Fruit fly (Drosophila melanogaster) whole organism, embryonic: ENCODE data around the gene CG33269.

ENCODE experiments used
- Antp ChIP-seq: fragments of 200-800 bp; sonication (Bioruptor generic); optimal IDR thresholded peaks from 3 replicates; lab custom pipeline; 2016; ENCODE audit warnings: missing biosample characterization, missing genetic modification characterization
- Bdp1 ChIP-seq: fragments of 200-800 bp; sonication (Bioruptor generic); optimal IDR thresholded peaks from 3 replicates; lab custom pipeline; 2016; ENCODE audit warnings: missing biosample characterization, missing genetic modification characterization
- CG11093 ChIP-seq: fragments of 200-800 bp; sonication (Bioruptor generic); IDR thresholded peaks from 3 replicates; pipeline ENCODE4 v1.3.6; 2022; ENCODE audit warnings: missing biosample characterization, missing genetic modification characterization
- CG11398 ChIP-seq: fragments of 200-800 bp; sonication (Bioruptor generic); optimal IDR thresholded peaks from 2 replicates; lab custom pipeline; 2016; ENCODE audit warnings: missing biosample characterization, missing genetic modification characterization
- CG11695 ChIP-seq: fragments of 200-800 bp; sonication (Bioruptor generic); IDR thresholded peaks from 3 replicates; pipeline ENCODE4 v1.3.6; 2022; ENCODE audit warnings: missing biosample characterization, missing genetic modification characterization
- CG12219 ChIP-seq: fragments of 200-800 bp; sonication (Bioruptor generic); optimal IDR thresholded peaks from 3 replicates; lab custom pipeline; 2018; ENCODE audit warnings: missing biosample characterization, mild to moderate bottlenecking, missing genetic modification characterization
- CG13624 ChIP-seq: fragments of 200-800 bp; sonication (Bioruptor generic); optimal IDR thresholded peaks from 2 replicates; lab custom pipeline; 2016; ENCODE audit warnings: missing biosample characterization, missing genetic modification characterization
- CG13775 ChIP-seq: fragments of 200-800 bp; sonication (Bioruptor generic); optimal IDR thresholded peaks from 3 replicates; lab custom pipeline; 2017; ENCODE audit warnings: missing biosample characterization, mild to moderate bottlenecking, missing genetic modification characterization
- CG14667 ChIP-seq: fragments of 200-800 bp; sonication (Bioruptor generic); IDR thresholded peaks from 2 replicates; pipeline ENCODE4 v1.3.6; 2022; ENCODE audit warnings: missing biosample characterization, missing genetic modification characterization
- CG16815 ChIP-seq: fragments of 200-800 bp; sonication (Bioruptor generic); optimal IDR thresholded peaks from 3 replicates; lab custom pipeline; 2017; ENCODE audit warnings: missing biosample characterization, mild to moderate bottlenecking, missing genetic modification characterization
- CG17612 ChIP-seq: fragments of 200-800 bp; sonication (Bioruptor generic); IDR thresholded peaks from 2 replicates; pipeline ENCODE4 v1.3.6; 2022; ENCODE audit warnings: missing biosample characterization, missing genetic modification characterization
- CG18619 ChIP-seq: fragments of 200-800 bp; sonication (Bioruptor generic); optimal IDR thresholded peaks from 3 replicates; lab custom pipeline; 2017; ENCODE audit warnings: missing biosample characterization, mild to moderate bottlenecking, missing genetic modification characterization
- CG2116 ChIP-seq: fragments of 200-800 bp; sonication (Bioruptor generic); optimal IDR thresholded peaks from 3 replicates; lab custom pipeline; 2018; ENCODE audit warnings: missing biosample characterization, mild to moderate bottlenecking, missing genetic modification characterization
- CG32772 ChIP-seq: fragments of 200-800 bp; sonication (Bioruptor generic); IDR thresholded peaks from 2 replicates; pipeline ENCODE4 v1.3.6; 2022; ENCODE audit warnings: missing biosample characterization, missing genetic modification characterization
- CG3281 ChIP-seq: fragments of 200-800 bp; sonication (Bioruptor generic); optimal IDR thresholded peaks from 3 replicates; lab custom pipeline; 2017; ENCODE audit warnings: missing biosample characterization, mild to moderate bottlenecking, missing genetic modification characterization
- CG3847 ChIP-seq: fragments of 200-800 bp; sonication (Bioruptor generic); IDR thresholded peaks from 2 replicates; pipeline ENCODE4 v1.3.6; 2022; ENCODE audit warnings: missing biosample characterization, missing genetic modification characterization
- CG3995 ChIP-seq: fragments of 200-800 bp; sonication (Bioruptor generic); optimal IDR thresholded peaks from 3 replicates; lab custom pipeline; 2016; ENCODE audit warnings: missing biosample characterization, missing genetic modification characterization
- CG4360 ChIP-seq: fragments of 200-800 bp; sonication (Bioruptor generic); IDR thresholded peaks from 2 replicates; pipeline ENCODE4 v1.3.6; 2022; ENCODE audit warnings: missing biosample characterization, missing genetic modification characterization
- CG4707 ChIP-seq: fragments of 200-800 bp; sonication (Bioruptor generic); optimal IDR thresholded peaks from 2 replicates; lab custom pipeline; 2018; ENCODE audit warnings: missing biosample characterization, mild to moderate bottlenecking, missing genetic modification characterization, moderate library complexity
- CG6791 ChIP-seq: fragments of 200-800 bp; sonication (Bioruptor generic); IDR thresholded peaks from 3 replicates; pipeline ENCODE4 v1.3.6; 2022; ENCODE audit warnings: missing biosample characterization, missing genetic modification characterization; ENCODE audit not compliant: partially characterized antibody
- CG7271 ChIP-seq: fragments of 200-800 bp; sonication (Bioruptor generic); optimal IDR thresholded peaks from 2 replicates; lab custom pipeline; 2018; ENCODE audit warnings: missing biosample characterization, mild to moderate bottlenecking, missing genetic modification characterization, moderate library complexity
- CG7372 ChIP-seq: fragments of 200-800 bp; sonication (Bioruptor generic); IDR thresholded peaks from 2 replicates; pipeline ENCODE4 v1.3.6; 2022; ENCODE audit warnings: missing biosample characterization, missing genetic modification characterization
- CG8281 ChIP-seq: fragments of 200-800 bp; sonication (Bioruptor generic); optimal IDR thresholded peaks from 2 replicates; lab custom pipeline; 2018; ENCODE audit warnings: missing biosample characterization, mild to moderate bottlenecking, missing genetic modification characterization, moderate library complexity
- CG9932 ChIP-seq: fragments of 200-800 bp; sonication (Bioruptor generic); IDR thresholded peaks from 2 replicates; pipeline ENCODE4 v1.3.6; 2022; ENCODE audit warnings: missing biosample characterization, missing genetic modification characterization
- Chrac-16 ChIP-seq: fragments of 200-800 bp; sonication (Bioruptor generic); optimal IDR thresholded peaks from 3 replicates; lab custom pipeline; 2016; ENCODE audit warnings: missing biosample characterization, missing genetic modification characterization
- E2f2 ChIP-seq: fragments of 200-800 bp; sonication (Bioruptor generic); IDR thresholded peaks from 2 replicates; pipeline ENCODE4 v1.3.6; 2022; ENCODE audit warnings: missing biosample characterization, missing genetic modification characterization
- H15 ChIP-seq: fragments of 200-800 bp; sonication (Bioruptor generic); IDR thresholded peaks from 3 replicates; pipeline ENCODE4 v1.3.6; 2022; ENCODE audit warnings: missing biosample characterization, missing genetic modification characterization
- Hr39 ChIP-seq: fragments of >200 bp; optimal IDR thresholded peaks from 2 replicates; lab custom pipeline; 2017
- Lpt ChIP-seq: fragments of >200 bp; optimal IDR thresholded peaks from 2 replicates; lab custom pipeline; 2018; ENCODE audit warnings: missing biosample characterization, missing genetic modification characterization
- Max ChIP-seq: fragments of 200-800 bp; sonication (Bioruptor generic); optimal IDR thresholded peaks from 2 replicates; lab custom pipeline; 2016; ENCODE audit warnings: missing biosample characterization, mild to moderate bottlenecking, missing genetic modification characterization
- NFAT ChIP-seq: fragments of 200-800 bp; sonication (Bioruptor generic); IDR thresholded peaks from 2 replicates; pipeline ENCODE4 v1.3.6; 2022; ENCODE audit warnings: missing biosample characterization, missing genetic modification characterization
- Nf-YB ChIP-seq: fragments of 200-800 bp; sonication (Bioruptor generic); optimal IDR thresholded peaks from 3 replicates; lab custom pipeline; 2019; ENCODE audit warnings: missing biosample characterization, mild to moderate bottlenecking, missing genetic modification characterization, moderate library complexity
- Oaz ChIP-seq: fragments of 200-800 bp; sonication (Bioruptor generic); IDR thresholded peaks from 2 replicates; pipeline ENCODE4 v1.3.6; 2022; ENCODE audit warnings: missing biosample characterization, missing genetic modification characterization
- Tbp ChIP-seq: fragments of >200 bp; optimal IDR thresholded peaks from 2 replicates; lab custom pipeline; 2018; ENCODE audit warnings: missing biosample characterization, missing genetic modification characterization
- ase ChIP-seq: fragments of 200-800 bp; sonication (Bioruptor generic); IDR thresholded peaks from 3 replicates; pipeline ENCODE4 v1.3.6; 2022; ENCODE audit warnings: missing biosample characterization, missing genetic modification characterization
- cwo ChIP-seq: fragments of 200-800 bp; sonication (Bioruptor generic); optimal IDR thresholded peaks from 3 replicates; lab custom pipeline; 2017; ENCODE audit warnings: missing biosample characterization, missing genetic modification characterization, mild to moderate bottlenecking, moderate library complexity, missing genetic modification reagents
- danr ChIP-seq: fragments of 200-800 bp; sonication (Bioruptor generic); IDR thresholded peaks from 2 replicates; pipeline ENCODE4 v1.3.6; 2022; ENCODE audit warnings: missing biosample characterization, missing genetic modification characterization
- ewg ChIP-seq: fragments of 200-800 bp; sonication (Bioruptor generic); optimal IDR thresholded peaks from 3 replicates; lab custom pipeline; 2017; ENCODE audit warnings: mild to moderate bottlenecking, missing biosample characterization, missing genetic modification reagents, missing genetic modification characterization
- gt ChIP-seq: fragments of 200-800 bp; sonication (Bioruptor generic); IDR thresholded peaks from 2 replicates; pipeline ENCODE4 v1.3.6; 2022; ENCODE audit warnings: missing biosample characterization, missing genetic modification characterization
- kni ChIP-seq: fragments of 200-800 bp; sonication (Bioruptor generic); optimal IDR thresholded peaks from 3 replicates; lab custom pipeline; 2017; ENCODE audit warnings: mild to moderate bottlenecking, missing biosample characterization, missing genetic modification reagents, missing genetic modification characterization
- nerfin-2 ChIP-seq: fragments of 200-800 bp; sonication (Bioruptor generic); IDR thresholded peaks from 2 replicates; pipeline ENCODE4 v1.3.6; 2022; ENCODE audit warnings: missing biosample characterization, missing genetic modification characterization; ENCODE audit not compliant: partially characterized antibody
- org-1 ChIP-seq: fragments of 200-800 bp; sonication (Bioruptor generic); optimal IDR thresholded peaks from 2 replicates; lab custom pipeline; 2017; ENCODE audit warnings: missing biosample characterization, missing genetic modification characterization
- pb ChIP-seq: fragments of 200-800 bp; sonication (Bioruptor generic); optimal IDR thresholded peaks from 3 replicates; lab custom pipeline; 2016; ENCODE audit warnings: missing biosample characterization, missing genetic modification characterization
- salm ChIP-seq: fragments of 200-800 bp; sonication (Bioruptor generic); optimal IDR thresholded peaks from 2 replicates; lab custom pipeline; 2018; ENCODE audit warnings: missing biosample characterization, mild to moderate bottlenecking, missing genetic modification characterization
- sd ChIP-seq: fragments of 200-800 bp; sonication (Bioruptor generic); optimal IDR thresholded peaks from 3 replicates; lab custom pipeline; 2018; ENCODE audit warnings: missing biosample characterization, mild to moderate bottlenecking, missing genetic modification characterization, moderate library complexity
- seq ChIP-seq: fragments of 200-800 bp; sonication (Bioruptor generic); IDR thresholded peaks from 2 replicates; pipeline ENCODE4 v1.3.6; 2022; ENCODE audit warnings: missing biosample characterization, missing genetic modification characterization
- so ChIP-seq: fragments of 200-800 bp; sonication (Bioruptor generic); IDR thresholded peaks from 3 replicates; pipeline ENCODE4 v1.3.6; 2022; ENCODE audit warnings: missing biosample characterization, missing genetic modification characterization
- sob ChIP-seq: fragments of 200-800 bp; sonication (Bioruptor generic); IDR thresholded peaks from 2 replicates; pipeline ENCODE4 v1.3.6; 2022; ENCODE audit warnings: missing biosample characterization, missing genetic modification characterization
- tna ChIP-seq: fragments of 200-800 bp; sonication (Bioruptor generic); IDR thresholded peaks from 2 replicates; pipeline ENCODE4 v1.3.6; 2022; ENCODE audit warnings: missing biosample characterization, missing genetic modification characterization; ENCODE audit not compliant: partially characterized antibody
- wor ChIP-seq: fragments of 200-800 bp; sonication (Bioruptor generic); IDR thresholded peaks from 2 replicates; pipeline ENCODE4 v1.3.6; 2022; ENCODE audit warnings: missing biosample characterization, missing genetic modification characterization
- zen2 ChIP-seq: fragments of 200-800 bp; sonication (Bioruptor generic); IDR thresholded peaks from 3 replicates; pipeline ENCODE4 v1.3.6; 2022; ENCODE audit warnings: missing biosample characterization, missing genetic modification characterization; ENCODE audit not compliant: partially characterized antibody

Gene CG33269

DNA sequence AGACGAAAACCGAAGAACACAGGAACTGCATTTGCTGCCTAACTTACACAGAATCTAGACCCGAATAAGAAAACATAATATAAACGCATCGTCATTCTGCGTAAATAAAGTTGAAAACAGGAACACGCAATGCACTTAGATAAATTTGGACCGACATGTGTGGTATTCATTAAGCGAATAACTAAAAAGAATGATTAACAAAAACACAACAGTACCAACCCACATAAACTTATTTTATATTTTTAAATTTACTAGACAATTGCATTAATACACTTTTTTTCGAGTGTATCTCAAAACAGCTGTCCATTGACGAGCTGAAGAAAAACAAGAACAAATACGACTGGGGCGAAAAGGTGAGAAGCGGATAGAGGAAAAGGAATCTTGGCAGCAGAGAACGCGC is 27.7 kb downstream of the CG33269 start (continued):
- no peak for TF ChIP-seq CG3995 (GFP tag; lab: Kevin White, UChicago)
- peak; percentile 49; the same call in 1 of the 2 replicates for TF ChIP-seq CG7372 (GFP tag; lab: Robert Waterston, UW)
- TF ChIP-seq CG16815 (GFP tag; lab: Kevin White, UChicago): peak; percentile 87
- peak; percentile 71 for TF ChIP-seq CG12219 (GFP tag; lab: Kevin White, UChicago)
- TF ChIP-seq zen2 (GFP tag; lab: Robert Waterston, UW): no peak
- peak; percentile 81 for TF ChIP-seq CG11695 (GFP tag; lab: Robert Waterston, UW)
- peak; percentile 73 for TF ChIP-seq CG32772 (GFP tag; lab: Robert Waterston, UW)
- no peak for TF ChIP-seq nerfin-2 (GFP tag; lab: Robert Waterston, UW)
- peak; percentile 72 for TF ChIP-seq CG18619 (GFP tag; lab: Kevin White, UChicago)
- TF ChIP-seq NFAT (GFP tag; lab: Robert Waterston, UW): no peak
- peak; percentile 48 for TF ChIP-seq CG13624 (GFP tag; lab: Kevin White, UChicago)
- TF ChIP-seq H15 (GFP tag; lab: Robert Waterston, UW): peak; percentile 79
- TF ChIP-seq pb (GFP tag; lab: Kevin White, UChicago): no peak
- no peak for TF ChIP-seq CG6791
- no peak for TF ChIP-seq tna (GFP tag; lab: Robert Waterston, UW)
- peak; percentile 75 for TF ChIP-seq org-1
- peak; percentile 63 for TF ChIP-seq Bdp1 (GFP tag; lab: Kevin White, UChicago)
- TF ChIP-seq CG7271 (tag; lab: Kevin White, UChicago): peak; percentile 73
- TF ChIP-seq CG8281 (tag; lab: Kevin White, UChicago): peak; percentile 42
- TF ChIP-seq Antp (GFP tag; lab: Kevin White, UChicago): peak; percentile 59
- TF ChIP-seq CG4707 (GFP tag; lab: Kevin White, UChicago): peak; percentile 67
- no peak for TF ChIP-seq Tbp (GFP tag; lab: Kevin White, UChicago)
- peak; percentile 77 for TF ChIP-seq Nf-YB
- peak; percentile 40; the same call in 1 of the 2 replicates for TF ChIP-seq E2f2
- no peak for TF ChIP-seq Oaz (GFP tag; lab: Robert Waterston, UW)
- peak; percentile 45 for TF ChIP-seq CG11398 (GFP tag; lab: Kevin White, UChicago)
- TF ChIP-seq ase (GFP tag; lab: Robert Waterston, UW): peak; percentile 68; the same call in 1 of the 3 replicates
- TF ChIP-seq Max: peak; percentile 84
- 0 out of 2 replicates have a peak, but pooled peaks have one; percentile 15 for TF ChIP-seq CG3847
- TF ChIP-seq CG11093 (GFP tag; lab: Robert Waterston, UW): peak; percentile 62; the same call in 1 of the 3 replicates
- peak; percentile 55 for TF ChIP-seq CG2116 (GFP tag; lab: Kevin White, UChicago)
- TF ChIP-seq salm (tag; lab: Kevin White, UChicago): peak; percentile 18
- TF ChIP-seq CG4360 (GFP tag; lab: Robert Waterston, UW): peak; percentile 56; the same call in 1 of the 2 replicates
- peak; percentile 64 for TF ChIP-seq ewg (GFP tag; lab: Kevin White, UChicago)
- peak; percentile 69; the same call in 1 of the 2 replicates for TF ChIP-seq danr (GFP tag; lab: Robert Waterston, UW)
- TF ChIP-seq CG14667 (GFP tag; lab: Robert Waterston, UW): peak; percentile 60
- TF ChIP-seq Lpt: no peak
- TF ChIP-seq Chrac-16 (GFP tag; lab: Kevin White, UChicago): peak; percentile 87
- no peak for TF ChIP-seq gt
- TF ChIP-seq seq (GFP tag; lab: Robert Waterston, UW): peak; percentile 51; the same call in 1 of the 2 replicates
- peak; percentile 82 for TF ChIP-seq CG13775 (GFP tag; lab: Kevin White, UChicago)
- peak; percentile 64 for TF ChIP-seq sob (GFP tag; lab: Robert Waterston, UW)
- TF ChIP-seq sd (tag; lab: Kevin White, UChicago): no peak
- TF ChIP-seq kni (GFP tag; lab: Kevin White, UChicago): peak; percentile 77
- no peak for TF ChIP-seq wor
- 0 out of 2 replicates have a peak, but pooled peaks have one; percentile 7 for TF ChIP-seq CG17612 (GFP tag; lab: Robert Waterston, UW)
- peak; percentile 20; the same call in 1 of the 2 replicates for TF ChIP-seq CG9932 (GFP tag; lab: Robert Waterston, UW)
- TF ChIP-seq so (GFP tag; lab: Robert Waterston, UW): 0 out of 3 replicates have a peak, but pooled peaks have one; percentile 23
- TF ChIP-seq CG3281: peak; percentile 50
- peak; percentile 1 for TF ChIP-seq cwo (GFP tag; lab: Kevin White, UChicago)
- TF ChIP-seq Hr39 (lab: Kevin White, UChicago): no peak
